Worm (Caenorhabditis elegans) whole organism, late embryonic: ENCODE measurements around the gene R09H10.6.

Source experiments
- Y22D7AL.16 ChIP-seq: sonication (generic microtip); optimal IDR thresholded peaks from 2 replicates; lab custom pipeline; 2016; ENCODE audit warnings: missing genetic modification characterization, missing compliant biosample characterization
- ama-1 ChIP-seq: fragments of 150-350 bp; optimal IDR thresholded peaks from 2 replicates; lab custom pipeline; 2014
- ceh-14 ChIP-seq: sonication (generic microtip); optimal IDR thresholded peaks from 2 replicates; lab custom pipeline; 2016; ENCODE audit warnings: missing genotype, missing genetic modification characterization, missing compliant biosample characterization
- dve-1 ChIP-seq: sonication (generic microtip); optimal IDR thresholded peaks from 2 replicates; lab custom pipeline; 2017; ENCODE audit warnings: antibody characterized with exemption, mild to moderate bottlenecking, missing genetic modification characterization, missing compliant biosample characterization
- elt-2 ChIP-seq: sonication (generic microtip); optimal IDR thresholded peaks from 2 replicates; lab custom pipeline; 2016; ENCODE audit warnings: missing genetic modification reagents, missing genetic modification characterization, missing compliant biosample characterization
- hlh-30 ChIP-seq: sonication (generic microtip); optimal IDR thresholded peaks from 2 replicates; lab custom pipeline; 2017; ENCODE audit warnings: antibody characterized with exemption, missing genetic modification characterization, missing compliant biosample characterization; ENCODE audit not compliant: insufficient read depth
- madf-2 ChIP-seq: sonication (generic microtip); optimal IDR thresholded peaks from 2 replicates; lab custom pipeline; 2017; ENCODE audit warnings: missing genetic modification characterization, missing compliant biosample characterization
- nhr-11 ChIP-seq: fragments of 150-350 bp; optimal IDR thresholded peaks from 2 replicates; lab custom pipeline; 2014; ENCODE audit warnings: missing biosample characterization, missing genetic modification characterization
- pag-3 ChIP-seq: sonication (generic microtip); optimal IDR thresholded peaks from 2 replicates; lab custom pipeline; 2016; ENCODE audit warnings: missing compliant biosample characterization, missing genetic modification characterization, borderline replicate concordance
- sox-4 ChIP-seq: sonication (generic microtip); optimal IDR thresholded peaks from 2 replicates; lab custom pipeline; 2017; ENCODE audit warnings: mild to moderate bottlenecking, missing genetic modification characterization, inconsistent platforms, missing compliant biosample characterization
- tbx-2 ChIP-seq: sonication (generic microtip); optimal IDR thresholded peaks from 2 replicates; lab custom pipeline; 2016; ENCODE audit warnings: missing genetic modification characterization, missing compliant biosample characterization
- zip-5 ChIP-seq: sonication (generic microtip); optimal IDR thresholded peaks from 2 replicates; lab custom pipeline; 2016; ENCODE audit warnings: missing genetic modification characterization, missing compliant biosample characterization
- ztf-16 ChIP-seq: sonication (generic microtip); optimal IDR thresholded peaks from 2 replicates; lab custom pipeline; 2017; ENCODE audit warnings: missing genetic modification characterization, missing compliant biosample characterization

DNA sequence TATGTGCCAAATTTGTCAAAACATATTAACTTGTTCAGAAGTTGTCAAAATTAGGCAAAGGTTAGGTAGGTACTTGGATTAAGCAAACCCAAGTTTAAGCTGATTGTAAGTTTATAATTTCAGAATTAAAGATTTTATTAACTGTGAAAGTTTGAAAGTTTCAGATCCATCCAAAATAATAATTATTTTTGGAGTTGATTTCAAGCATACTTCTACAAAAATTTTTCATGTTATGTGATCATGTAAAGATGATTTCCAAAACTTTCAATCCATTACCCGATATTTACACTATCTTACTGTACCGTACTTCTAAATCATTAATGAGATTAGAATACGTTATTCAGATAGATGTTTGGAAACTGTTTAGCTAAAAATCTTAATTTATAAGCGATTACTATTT, 43.8 kb upstream of the R09H10.6 start:
- TF ChIP-seq tbx-2 (tag; lab: Kevin White, UChicago) (no peak), ceh-14 (tag; lab: Kevin White, UChicago) (no peak), nhr-11 (tag; lab: Kevin White, UChicago) (no peak), sox-4 (tag; lab: Kevin White, UChicago) (no peak), pag-3 (tag; lab: Kevin White, UChicago) (no peak), dve-1 (no peak), madf-2 (tag; lab: Kevin White, UChicago) (no peak), zip-5 (no peak), elt-2 (tag; lab: Kevin White, UChicago) (no peak), hlh-30 (tag; lab: Kevin White, UChicago) (no peak), Y22D7AL.16 (tag; lab: Kevin White, UChicago) (no peak), ama-1 (lab: Kevin White, UChicago) (no peak), ztf-16 (tag; lab: Kevin White, UChicago) (no peak)
